Worm (Caenorhabditis elegans) whole organism, L4/young adult: Measurements from ENCODE around the gene F53A9.6.

Experiments
- W03F9.2 ChIP-seq: fragments of 150-350 bp; optimal IDR thresholded peaks from 2 replicates; lab custom pipeline; 2014; ENCODE audit warnings: missing biosample characterization, missing genetic modification characterization
- dao-5 ChIP-seq: sonication (generic microtip); optimal IDR thresholded peaks from 2 replicates; lab custom pipeline; 2016; ENCODE audit warnings: missing genotype, missing genetic modification characterization, moderate library complexity, missing compliant biosample characterization
- him-1 ChIP-seq: sonication (generic microtip); optimal IDR thresholded peaks from 2 replicates; lab custom pipeline; 2016; ENCODE audit warnings: missing genotype, missing genetic modification reagents, missing genetic modification characterization, missing compliant biosample characterization

F53A9.6 gene

ce11 chrX:8709424-8709823 is 4.2 kb downstream of the F53A9.6 start, which contains the start of gene kreg-1:
Gene kreg-1 (plus strand): TSS chrX:8709764.
- TF ChIP-seq him-1 (no peak), W03F9.2 (tag; lab: Kevin White, UChicago) (no peak), dao-5 (tag; lab: Kevin White, UChicago) (no peak)

ce11 chrX:8708053-8708452 is 5.6 kb downstream of the F53A9.6 start, which contains the start of gene F53A9.3:
Gene F53A9.3 (plus strand): TSS chrX:8708353.
- TF ChIP-seq him-1 (no peak), W03F9.2 (tag; lab: Kevin White, UChicago) (no peak), dao-5 (tag; lab: Kevin White, UChicago) (no peak)

- TF ChIP-seq him-1 (no peak), W03F9.2 (tag; lab: Kevin White, UChicago) (no peak), dao-5 (tag; lab: Kevin White, UChicago) (no peak)
These were observed 8.8 kb downstream of the F53A9.6 start for ce11 chrX:8704830-8705229.

ce11 chrX:8703664-8704356 is 9.8 kb downstream of the F53A9.6 start, which contains the start of gene jbts-14:
Gene jbts-14 (plus strand): TSS chrX:8704306.
- TF ChIP-seq him-1: no peak
- no peak for TF ChIP-seq dao-5 (tag; lab: Kevin White, UChicago)
- TF ChIP-seq W03F9.2 (tag; lab: Kevin White, UChicago): no peak

- TF ChIP-seq dao-5 (tag; lab: Kevin White, UChicago) (no peak), W03F9.2 (tag; lab: Kevin White, UChicago) (no peak), him-1 (no peak)
These were observed 16.1 kb downstream of the F53A9.6 start, which contains the start of gene frpr-8 for ce11 chrX:8697517-8697916. Gene frpr-8 (plus strand): TSS chrX:8697817.

ce11 chrX:8681600-8681999 is 32.0 kb downstream of the F53A9.6 start, which contains the start of gene K09E2.1:
Gene K09E2.1 (plus strand): TSS chrX:8681900.
- TF ChIP-seq him-1: no peak
- TF ChIP-seq W03F9.2 (tag; lab: Kevin White, UChicago): no peak
- TF ChIP-seq dao-5 (tag; lab: Kevin White, UChicago): no peak

- TF ChIP-seq him-1: no peak
- no peak for TF ChIP-seq W03F9.2 (tag; lab: Kevin White, UChicago)
- TF ChIP-seq dao-5 (tag; lab: Kevin White, UChicago): no peak
These were observed 35.7 kb downstream of the F53A9.6 start for ce11 chrX:8677873-8678272.

ce11 chrX:8677320-8677719 is 36.3 kb downstream of the F53A9.6 start:
- no peak for TF ChIP-seq W03F9.2 (tag; lab: Kevin White, UChicago)
- TF ChIP-seq dao-5 (tag; lab: Kevin White, UChicago): no peak
- no peak for TF ChIP-seq him-1

ce11 chrX:8676088-8676779 is 37.4 kb downstream of the F53A9.6 start:
- TF ChIP-seq W03F9.2 (tag; lab: Kevin White, UChicago) (no peak), dao-5 (tag; lab: Kevin White, UChicago) (no peak), him-1 (no peak)

- TF ChIP-seq him-1 (no peak), W03F9.2 (tag; lab: Kevin White, UChicago) (no peak), dao-5 (tag; lab: Kevin White, UChicago) (no peak)
These were observed 38.5 kb downstream of the F53A9.6 start for ce11 chrX:8675151-8675550.

ce11 chrX:8674514-8674913 is 39.1 kb downstream of the F53A9.6 start:
- TF ChIP-seq W03F9.2 (tag; lab: Kevin White, UChicago) (peak; percentile 22), him-1 (no peak), dao-5 (tag; lab: Kevin White, UChicago) (no peak)

ce11 chrX:8672760-8673159 is 40.8 kb downstream of the F53A9.6 start, which contains the start of the genes K09E2.2 and K09E2.3:
Gene K09E2.2 (plus strand): TSS chrX:8673060.
Gene K09E2.3 (plus strand): TSS chrX:8673084.
- TF ChIP-seq dao-5 (tag; lab: Kevin White, UChicago) (no peak), W03F9.2 (tag; lab: Kevin White, UChicago) (no peak), him-1 (no peak)
